Worm (Caenorhabditis elegans): Measurements from ENCODE around the gene exc-9.

exc-9 gene

ce11 chrIV:7958092-7958491 is 17.3 kb upstream of the exc-9 start:
- TF ChIP-seq che-1 (tag; optimal IDR thresholded peaks at IDR 0.05) (no peak), dve-1 (tag; optimal IDR thresholded peaks at IDR 0.05) (no peak), T23F11.4 (GFP tag; optimal IDR thresholded peaks at IDR 0.05) (no peak), ztf-16 (tag; optimal IDR thresholded peaks at IDR 0.05) (no peak), F13H6.1 (tag; optimal IDR thresholded peaks at IDR 0.05) (no peak), K09A11.1 (tag; optimal IDR thresholded peaks at IDR 0.05; ENCODE audit: insufficient read depth) (no peak), ceh-34 (tag; optimal IDR thresholded peaks at IDR 0.05) (no peak), hlh-6 (tag; optimal IDR thresholded peaks at IDR 0.05) (no peak), unc-3 (GFP tag; conservative IDR thresholded peaks at IDR 0.05) (no peak), unc-3 (tag; optimal IDR thresholded peaks at IDR 0.05) (no peak), gmeb-2 (tag; optimal IDR thresholded peaks at IDR 0.05) (no peak), fax-1 (tag; optimal IDR thresholded peaks at IDR 0.05) (no peak), ceh-18 (tag; optimal IDR thresholded peaks at IDR 0.05) (no peak), syd-9 (tag; optimal IDR thresholded peaks at IDR 0.05) (no peak), pag-3 (tag; optimal IDR thresholded peaks at IDR 0.05; ENCODE audit: borderline replicate concordance) (no peak)

- TF ChIP-seq syd-9 (tag; optimal IDR thresholded peaks at IDR 0.05) = no peak
- TF ChIP-seq zip-5 (tag; optimal IDR thresholded peaks at IDR 0.05) = no peak
- TF ChIP-seq unc-42 (tag; optimal IDR thresholded peaks at IDR 0.05) = no peak
- TF ChIP-seq unc-55 (GFP tag; optimal IDR thresholded peaks at IDR 0.05) = no peak
- TF ChIP-seq fkh-10 (GFP tag; optimal IDR thresholded peaks at IDR 0.05) = no peak
- TF ChIP-seq T23F11.4 (GFP tag; optimal IDR thresholded peaks at IDR 0.05) = no peak
- no peak for TF ChIP-seq ceh-6 (GFP tag; optimal IDR thresholded peaks at IDR 0.05)
- TF ChIP-seq pag-3 (tag; optimal IDR thresholded peaks at IDR 0.05; ENCODE audit: borderline replicate concordance) = no peak
- no peak for TF ChIP-seq ama-1 (optimal IDR thresholded peaks at IDR 0.05)
- TF ChIP-seq hlh-30 (tag; optimal IDR thresholded peaks at IDR 0.05; ENCODE audit: insufficient read depth) = no peak
- TF ChIP-seq hlh-13 (GFP tag; optimal IDR thresholded peaks at IDR 0.05) = no peak
- TF ChIP-seq ets-4 (tag; optimal IDR thresholded peaks at IDR 0.05) = no peak
- TF ChIP-seq unc-3 (GFP tag; conservative IDR thresholded peaks at IDR 0.05) = no peak
- no peak for TF ChIP-seq unc-3 (tag; optimal IDR thresholded peaks at IDR 0.05)
- no peak for TF ChIP-seq sox-4 (tag; optimal IDR thresholded peaks at IDR 0.05)
- no peak for TF ChIP-seq tbx-7 (tag; optimal IDR thresholded peaks at IDR 0.05)
Measured at ce11 chrIV:7957504-7957903, 16.7 kb upstream of the exc-9 start, which contains the start of gene frpr-10. frpr-10 (plus strand) TSS chrIV:7957804.

ce11 chrIV:7956643-7957317 is 16.0 kb upstream of the exc-9 start, which contains the start of gene csr-1:
csr-1 (plus strand) TSS chrIV:7957267.
- TF ChIP-seq zip-5 (tag; optimal IDR thresholded peaks at IDR 0.05) (no peak), C38D4.7 (GFP tag; optimal IDR thresholded peaks at IDR 0.05) (no peak), mec-3 (tag; optimal IDR thresholded peaks at IDR 0.05; ENCODE audit: borderline replicate concordance) (no peak), ztf-16 (tag; optimal IDR thresholded peaks at IDR 0.05) (no peak), unc-3 (GFP tag; conservative IDR thresholded peaks at IDR 0.05) (no peak), unc-3 (tag; optimal IDR thresholded peaks at IDR 0.05) (no peak), unc-55 (GFP tag; optimal IDR thresholded peaks at IDR 0.05) (no peak), pros-1 (tag; optimal IDR thresholded peaks at IDR 0.05) (no peak), fkh-6 (tag; optimal IDR thresholded peaks at IDR 0.05) (no peak), sox-2 (GFP tag; IDR thresholded peaks at IDR 0.05) (no peak), pag-3 (tag; optimal IDR thresholded peaks at IDR 0.05; ENCODE audit: borderline replicate concordance) (no peak), dve-1 (tag; optimal IDR thresholded peaks at IDR 0.05) (no peak), gmeb-2 (tag; optimal IDR thresholded peaks at IDR 0.05) (no peak), ceh-30 (tag; optimal IDR thresholded peaks at IDR 0.05) (no peak)

ce11 chrIV:7955849-7956248 is 15.0 kb upstream of the exc-9 start, which contains the start of gene ceh-19:
ceh-19 (minus strand) TSS chrIV:7955949.
- TF ChIP-seq nhr-11 (tag; optimal IDR thresholded peaks at IDR 0.05) = no peak
- TF ChIP-seq ama-1 (optimal IDR thresholded peaks at IDR 0.05) = no peak
- no peak for TF ChIP-seq fkh-6 (tag; optimal IDR thresholded peaks at IDR 0.05)
- TF ChIP-seq pha-4 (tag; optimal IDR thresholded peaks at IDR 0.05) = no peak
- no peak for TF ChIP-seq ceh-18 (tag; optimal IDR thresholded peaks at IDR 0.05)
- TF ChIP-seq fkh-10 (GFP tag; optimal IDR thresholded peaks at IDR 0.05) = no peak
- no peak for TF ChIP-seq pag-3 (tag; optimal IDR thresholded peaks at IDR 0.05; ENCODE audit: borderline replicate concordance)
- no peak for TF ChIP-seq lim-6 (tag; optimal IDR thresholded peaks at IDR 0.05)
- no peak for TF ChIP-seq eyg-1 (tag; optimal IDR thresholded peaks at IDR 0.05)
- no peak for TF ChIP-seq fax-1 (tag; optimal IDR thresholded peaks at IDR 0.05)
- TF ChIP-seq unc-42 (tag; optimal IDR thresholded peaks at IDR 0.05) = no peak
- no peak for TF ChIP-seq K02D7.2 (tag; optimal IDR thresholded peaks at IDR 0.05)
- no peak for TF ChIP-seq lin-11 (tag; optimal IDR thresholded peaks at IDR 0.05)
- no peak for TF ChIP-seq syd-9 (tag; optimal IDR thresholded peaks at IDR 0.05)
- no peak for TF ChIP-seq pqm-1 (tag; optimal IDR thresholded peaks at IDR 0.05)
- no peak for TF ChIP-seq npax-4 (tag; optimal IDR thresholded peaks at IDR 0.05)
- no peak for TF ChIP-seq hlh-8 (tag; optimal IDR thresholded peaks at IDR 0.05)
- no peak for TF ChIP-seq ref-2 (tag; optimal IDR thresholded peaks at IDR 0.05)
- no peak for TF ChIP-seq nfya-1 (tag; optimal IDR thresholded peaks at IDR 0.05)

Data from whole organism, late embryonic.